Worm (Caenorhabditis elegans) whole organism, young adult: ENCODE data around the gene slc-17.7.
A peak's percentile ranks its signal among the peaks of the same experiment; 100 is the strongest.

Experiments
- B0019.2 ChIP-seq: fragments of 200-800 bp; sonication (Bioruptor generic); conservative IDR thresholded peaks from 2 replicates; pipeline ENCODE4 v1.3.6; 2022; ENCODE audit warnings: missing genetic modification reagents, missing genetic modification characterization, missing compliant biosample characterization
- B0261.1 ChIP-seq: sonication (generic microtip); optimal IDR thresholded peaks from 2 replicates; lab custom pipeline; 2016; ENCODE audit warnings: mild to moderate bottlenecking, missing genetic modification characterization, moderate library complexity, missing compliant biosample characterization
- C06A6.2 ChIP-seq: fragments of 200-800 bp; sonication (Bioruptor generic); conservative IDR thresholded peaks from 2 replicates; pipeline ENCODE4 v1.3.6; 2022; ENCODE audit warnings: missing genetic modification characterization, missing compliant biosample characterization
- D2030.7 ChIP-seq: fragments of 200-800 bp; sonication (Bioruptor generic); IDR thresholded peaks from 2 replicates; pipeline ENCODE4 v1.3.6; 2022; ENCODE audit warnings: missing genetic modification reagents, missing genetic modification characterization, missing compliant biosample characterization
- F23B12.7 ChIP-seq: sonication (generic microtip); optimal IDR thresholded peaks from 2 replicates; lab custom pipeline; 2017; ENCODE audit warnings: missing genetic modification characterization, mild to moderate bottlenecking, missing compliant biosample characterization, antibody characterized with exemption, moderate library complexity; ENCODE audit not compliant: insufficient read depth
- F39B2.1 ChIP-seq: fragments of 200-800 bp; sonication (Bioruptor generic); IDR thresholded peaks from 2 replicates; pipeline ENCODE4 v1.3.6; 2022; ENCODE audit warnings: missing genetic modification reagents, missing genetic modification characterization, missing compliant biosample characterization
- F52B5.7 ChIP-seq: sonication (generic microtip); optimal IDR thresholded peaks from 2 replicates; lab custom pipeline; 2016; ENCODE audit warnings: mild to moderate bottlenecking, missing genetic modification characterization, missing compliant biosample characterization
- Y53F4B.3 ChIP-seq: fragments of 200-800 bp; sonication (Bioruptor generic); IDR thresholded peaks from 2 replicates; pipeline ENCODE4 v1.3.6; 2022; ENCODE audit warnings: missing genetic modification reagents, missing genetic modification characterization, missing compliant biosample characterization
- Y67H2A.10 ChIP-seq: fragments of 200-800 bp; sonication (Bioruptor generic); conservative IDR thresholded peaks from 2 replicates; pipeline ENCODE4 v1.3.6; 2022; ENCODE audit warnings: missing genetic modification reagents, missing genetic modification characterization, missing compliant biosample characterization
- Y79H2A.3 ChIP-seq: fragments of 200-800 bp; sonication (Bioruptor generic); conservative IDR thresholded peaks from 2 replicates; pipeline ENCODE4 v1.3.6; 2022; ENCODE audit warnings: missing genetic modification reagents, missing genetic modification characterization, missing compliant biosample characterization
- ama-1 ChIP-seq, 3 experiments: fragments of 150-350 bp in 1 of 3; sonication (generic microtip) in 2 of 3; optimal IDR thresholded peaks; 2 replicates each; lab custom pipeline; 2014 to 2018; ENCODE audit warnings: missing biosample characterization in 2 of 3, missing genetic modification characterization in 2 of 3, missing genetic modification reagents in 2 of 3
- aptf-3 ChIP-seq: fragments of 200-800 bp; sonication (Bioruptor generic); IDR thresholded peaks from 2 replicates; pipeline ENCODE4 v1.3.6; 2022; ENCODE audit warnings: missing genetic modification characterization, missing compliant biosample characterization
- attf-5 ChIP-seq: fragments of 200-800 bp; sonication (Bioruptor generic); optimal IDR thresholded peaks from 2 replicates; lab custom pipeline; 2018; ENCODE audit warnings: mild to moderate bottlenecking, missing genetic modification characterization, missing compliant biosample characterization
- bed-2 ChIP-seq: fragments of 200-800 bp; sonication (Bioruptor generic); IDR thresholded peaks from 2 replicates; pipeline ENCODE4 v1.3.6; 2022; ENCODE audit warnings: missing genetic modification reagents, missing genetic modification characterization, missing compliant biosample characterization
- cebp-2 ChIP-seq: fragments of 200-800 bp; sonication (Bioruptor generic); IDR thresholded peaks from 2 replicates; pipeline ENCODE4 v1.3.6; 2022; ENCODE audit warnings: missing genetic modification characterization, missing compliant biosample characterization
- ceh-100 ChIP-seq: fragments of 200-800 bp; sonication (Bioruptor generic); IDR thresholded peaks from 2 replicates; pipeline ENCODE4 v1.3.6; 2022; ENCODE audit warnings: missing genetic modification reagents, missing genetic modification characterization, missing compliant biosample characterization
- ceh-27 ChIP-seq: fragments of 200-800 bp; sonication (Bioruptor generic); optimal IDR thresholded peaks from 2 replicates; lab custom pipeline; 2018; ENCODE audit warnings: mild to moderate bottlenecking, missing genetic modification characterization, moderate library complexity, missing compliant biosample characterization
- chd-7 ChIP-seq: sonication (generic microtip); optimal IDR thresholded peaks from 2 replicates; lab custom pipeline; 2016; ENCODE audit warnings: mild to moderate bottlenecking, missing genetic modification characterization, moderate library complexity, missing compliant biosample characterization
- die-1 ChIP-seq: sonication (generic microtip); optimal IDR thresholded peaks from 2 replicates; lab custom pipeline; 2016; ENCODE audit warnings: missing genotype, mild to moderate bottlenecking, missing genetic modification characterization, missing compliant biosample characterization
- dpl-1 ChIP-seq: fragments of 150-350 bp; optimal IDR thresholded peaks from 2 replicates; lab custom pipeline; 2014; ENCODE audit warnings: missing biosample characterization, missing genetic modification reagents, missing genetic modification characterization
- egrh-3 ChIP-seq: fragments of 200-800 bp; sonication (Bioruptor generic); IDR thresholded peaks from 2 replicates; pipeline ENCODE4 v1.3.6; 2022; ENCODE audit warnings: missing genetic modification reagents, missing genetic modification characterization, missing compliant biosample characterization
- gei-17 ChIP-seq: fragments of 200-800 bp; sonication (Bioruptor generic); optimal IDR thresholded peaks from 2 replicates; lab custom pipeline; 2018; ENCODE audit warnings: mild to moderate bottlenecking, missing genetic modification characterization, missing compliant biosample characterization
- him-1 ChIP-seq: sonication (generic microtip); optimal IDR thresholded peaks from 2 replicates; lab custom pipeline; 2016; ENCODE audit warnings: missing genotype, missing genetic modification reagents, missing genetic modification characterization, missing compliant biosample characterization
- hmg-1.2 ChIP-seq: fragments of 200-800 bp; sonication (Bioruptor generic); IDR thresholded peaks from 2 replicates; pipeline ENCODE4 v1.3.6; 2022; ENCODE audit warnings: missing genetic modification reagents, missing genetic modification characterization, missing compliant biosample characterization
- let-526 ChIP-seq: fragments of 200-800 bp; sonication (Bioruptor generic); IDR thresholded peaks from 2 replicates; pipeline ENCODE4 v1.3.6; 2022; ENCODE audit warnings: missing genetic modification reagents, missing genetic modification characterization, missing compliant biosample characterization
- let-607 ChIP-seq, 2 experiments: fragments of 200-800 bp in 1 of 2; sonication (Bioruptor generic) in 1 of 2; sonication (generic microtip) in 1 of 2; optimal IDR thresholded peaks; 2 replicates each; lab custom pipeline; 2016 to 2018; ENCODE audit warnings: mild to moderate bottlenecking in 2 of 2, missing compliant biosample characterization in 2 of 2, missing genetic modification characterization in 2 of 2, moderate library complexity in 2 of 2, missing genotype in 1 of 2
- lir-1 ChIP-seq: fragments of 200-800 bp; sonication (Bioruptor generic); conservative IDR thresholded peaks from 2 replicates; pipeline ENCODE4 v1.3.6; 2022; ENCODE audit warnings: missing genetic modification reagents, missing genetic modification characterization, missing compliant biosample characterization
- madf-6 ChIP-seq: fragments of 200-800 bp; sonication (Bioruptor generic); IDR thresholded peaks from 2 replicates; pipeline ENCODE4 v1.3.6; 2022; ENCODE audit warnings: missing genetic modification reagents, missing genetic modification characterization, missing compliant biosample characterization
- madf-8 ChIP-seq: fragments of 200-800 bp; sonication (Bioruptor generic); conservative IDR thresholded peaks from 2 replicates; pipeline ENCODE4 v1.3.6; 2022; ENCODE audit warnings: missing genetic modification reagents, missing genetic modification characterization, missing compliant biosample characterization
- mcd-1 ChIP-seq: fragments of 200-800 bp; sonication (Bioruptor generic); IDR thresholded peaks from 2 replicates; pipeline ENCODE4 v1.3.6; 2022; ENCODE audit warnings: missing genetic modification reagents, missing genetic modification characterization, missing compliant biosample characterization
- mxl-1 ChIP-seq: sonication (generic microtip); optimal IDR thresholded peaks from 2 replicates; lab custom pipeline; 2016; ENCODE audit warnings: missing genetic modification characterization, missing compliant biosample characterization
- nhr-27 ChIP-seq: fragments of 200-800 bp; sonication (Bioruptor generic); optimal IDR thresholded peaks from 2 replicates; lab custom pipeline; 2018; ENCODE audit warnings: mild to moderate bottlenecking, missing genetic modification characterization, moderate library complexity, missing compliant biosample characterization
- pbrm-1 ChIP-seq: fragments of 200-800 bp; sonication (Bioruptor generic); IDR thresholded peaks from 2 replicates; pipeline ENCODE4 v1.3.6; 2022; ENCODE audit warnings: missing genetic modification reagents, missing genetic modification characterization, missing compliant biosample characterization
- rpc-1 ChIP-seq, 2 experiments: fragments of 150-350 bp in 1 of 2; sonication (generic microtip) in 1 of 2; optimal IDR thresholded peaks; 2 replicates each; lab custom pipeline; 2014 to 2018; ENCODE audit warnings: missing biosample characterization in 1 of 2, missing genetic modification characterization in 1 of 2, missing genetic modification reagents in 1 of 2, missing genotype in 1 of 2
- sdz-38 ChIP-seq: sonication (generic microtip); optimal IDR thresholded peaks from 2 replicates; lab custom pipeline; 2016; ENCODE audit warnings: missing genotype, missing genetic modification characterization, missing compliant biosample characterization
- snpc-1.1 ChIP-seq: sonication (generic microtip); optimal IDR thresholded peaks from 2 replicates; lab custom pipeline; 2017; ENCODE audit warnings: missing genetic modification characterization, mild to moderate bottlenecking, missing compliant biosample characterization, antibody characterized with exemption, moderate library complexity, missing genotype, missing genetic modification reagents; ENCODE audit not compliant: insufficient read depth
- snpc-3.4 ChIP-seq: sonication (generic microtip); optimal IDR thresholded peaks from 2 replicates; lab custom pipeline; 2017; ENCODE audit warnings: missing genetic modification characterization, mild to moderate bottlenecking, missing compliant biosample characterization, antibody characterized with exemption, moderate library complexity, missing genotype, missing genetic modification reagents
- tlf-1 ChIP-seq: fragments of 200-800 bp; sonication (Bioruptor generic); optimal IDR thresholded peaks from 2 replicates; lab custom pipeline; 2018; ENCODE audit warnings: mild to moderate bottlenecking, missing genetic modification characterization, missing compliant biosample characterization
- ztf-18 ChIP-seq: sonication (generic microtip); optimal IDR thresholded peaks from 2 replicates; lab custom pipeline; 2016; ENCODE audit warnings: missing genotype, mild to moderate bottlenecking, missing genetic modification characterization, missing compliant biosample characterization
- ztf-22 ChIP-seq: fragments of 200-800 bp; sonication (Bioruptor generic); optimal IDR thresholded peaks from 2 replicates; lab custom pipeline; 2018; ENCODE audit warnings: mild to moderate bottlenecking, missing genetic modification characterization, moderate library complexity, missing compliant biosample characterization
- ztf-25 ChIP-seq: fragments of 200-800 bp; sonication (Bioruptor generic); IDR thresholded peaks from 2 replicates; pipeline ENCODE4 v1.3.6; 2022; ENCODE audit warnings: missing genetic modification reagents, missing genetic modification characterization, missing compliant biosample characterization

The slc-17.7 gene

DNA sequence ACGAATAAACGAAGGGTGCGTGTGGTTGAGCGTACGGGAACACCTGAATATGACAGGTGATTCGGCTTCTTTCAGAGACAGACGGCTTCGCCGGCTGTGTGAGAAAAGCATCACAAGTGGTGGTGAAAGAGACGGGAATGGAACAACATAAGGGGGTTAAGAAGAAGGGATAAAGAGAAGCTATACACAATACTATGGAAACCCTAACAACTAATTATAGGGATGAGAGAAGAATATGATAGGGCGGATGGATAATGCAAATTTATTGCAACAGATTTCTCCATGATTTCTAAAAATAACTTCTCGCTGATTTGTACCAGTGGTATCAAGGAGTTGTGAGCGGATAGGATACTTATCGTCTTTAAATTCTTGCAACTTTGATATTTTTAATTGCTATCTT lies 15.8 kb upstream of the slc-17.7 start, which contains the start of gene hlh-10:
TSS of gene hlh-10 (minus strand) at position 101 of the 400 bp plus-strand sequence.
- TF ChIP-seq B0261.1 (tag; lab: Kevin White, UChicago), result no peak
- TF ChIP-seq egrh-3 (GFP tag; lab: Robert Waterston, UW), result no peak
- TF ChIP-seq F52B5.7 (tag; lab: Kevin White, UChicago), result no peak
- no peak for TF ChIP-seq F23B12.7
- no peak for TF ChIP-seq ama-1 (optimal IDR thresholded peaks at IDR 0.05; lab: Kevin White, UChicago)
- no peak for TF ChIP-seq ama-1 (GFP tag; optimal IDR thresholded peaks at IDR 0.05; lab: Kevin White, UChicago)
- TF ChIP-seq let-607 (tag; optimal IDR thresholded peaks at IDR 0.05; lab: Kevin White, UChicago), result no peak
- no peak for TF ChIP-seq lir-1 (GFP tag; lab: Robert Waterston, UW)
- TF ChIP-seq tlf-1 (GFP tag; lab: Kevin White, UChicago), result no peak
- no peak for TF ChIP-seq pbrm-1 (GFP tag; lab: Robert Waterston, UW)
- TF ChIP-seq bed-2 (GFP tag; lab: Robert Waterston, UW), result no peak

DNA sequence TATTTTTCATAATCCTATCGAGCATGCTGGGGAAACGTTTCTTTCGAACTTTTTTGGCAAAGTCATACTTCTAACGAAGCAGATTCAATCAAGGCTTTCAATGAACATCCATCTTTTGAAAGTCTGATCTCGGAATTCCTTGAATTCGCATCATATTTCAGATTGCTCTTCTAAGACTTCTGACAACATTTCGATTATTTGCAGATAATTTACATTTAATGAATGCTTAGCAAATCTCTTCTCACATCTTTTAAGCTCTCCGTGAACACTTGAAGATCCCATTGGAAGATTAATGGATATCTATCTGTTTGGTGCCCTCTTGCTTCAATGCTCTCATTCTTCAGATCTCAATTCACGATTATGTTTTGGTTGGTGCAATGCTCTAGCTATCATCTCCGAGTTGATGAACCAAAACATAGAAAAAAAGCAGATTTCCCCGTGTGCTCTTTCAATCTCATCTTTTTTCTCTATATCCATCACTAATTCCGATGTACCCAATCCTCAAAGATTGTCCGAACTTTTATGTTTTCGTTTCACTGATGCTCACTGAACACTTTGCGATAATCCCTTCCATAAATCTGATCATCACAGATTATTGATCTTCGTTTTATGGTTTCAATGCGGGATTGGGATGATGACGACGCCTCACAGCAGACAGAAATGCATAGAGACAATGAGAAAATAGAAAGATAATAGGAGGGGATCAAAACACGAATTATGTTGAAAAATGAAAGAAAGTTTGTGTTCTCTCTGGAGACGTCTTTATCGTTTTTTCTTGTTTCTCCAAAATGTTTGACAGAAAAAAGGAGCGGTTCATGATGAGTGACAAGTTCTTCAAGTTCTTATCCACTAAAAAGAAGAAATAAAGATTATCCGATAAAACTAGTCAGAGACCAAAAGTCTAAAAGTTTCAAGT lies 8.1 kb upstream of the slc-17.7 start:
- no peak for TF ChIP-seq B0019.2 (GFP tag; lab: Robert Waterston, UW)
- no peak for TF ChIP-seq lir-1 (GFP tag; lab: Robert Waterston, UW)
- no peak for TF ChIP-seq rpc-1 (optimal IDR thresholded peaks at IDR 0.05; lab: Kevin White, UChicago)
- no peak for TF ChIP-seq rpc-1 (tag; optimal IDR thresholded peaks at IDR 0.05; lab: Kevin White, UChicago)
- no peak for TF ChIP-seq Y53F4B.3 (GFP tag; lab: Robert Waterston, UW)
- no peak for TF ChIP-seq cebp-2 (GFP tag; lab: Robert Waterston, UW)
- no peak for TF ChIP-seq ztf-18 (tag; lab: Kevin White, UChicago)
- TF ChIP-seq nhr-27 (tag; lab: Kevin White, UChicago), result no peak
- TF ChIP-seq madf-6 (GFP tag; lab: Robert Waterston, UW), result no peak
- TF ChIP-seq snpc-1.1 (tag; lab: Kevin White, UChicago), result no peak
- TF ChIP-seq C06A6.2 (GFP tag; lab: Robert Waterston, UW), result no peak
- no peak for TF ChIP-seq chd-7 (tag; lab: Kevin White, UChicago)
- TF ChIP-seq Y67H2A.10 (GFP tag; lab: Robert Waterston, UW), result no peak

DNA sequence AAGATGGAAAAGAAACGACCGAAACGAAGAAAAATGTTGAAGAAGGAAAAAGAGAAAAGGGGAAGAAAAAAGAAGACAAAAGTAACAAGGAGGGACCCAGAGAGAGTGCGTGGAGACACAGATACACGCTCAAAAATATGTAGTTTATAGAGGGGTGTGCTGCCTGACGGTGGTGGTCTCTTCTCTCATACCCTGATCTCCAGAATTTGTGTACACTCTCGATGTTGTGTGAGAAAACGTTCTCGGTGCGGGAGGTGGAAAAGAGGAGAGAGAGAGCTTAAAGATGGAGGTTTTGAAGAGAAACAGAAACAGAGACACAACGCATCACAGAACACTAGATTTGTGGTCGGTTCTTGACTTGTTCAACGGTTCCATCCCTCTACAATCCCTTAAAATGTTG lies 7.3 kb upstream of the slc-17.7 start:
- TF ChIP-seq aptf-3 (GFP tag; lab: Robert Waterston, UW) (no peak), ceh-27 (GFP tag; lab: Kevin White, UChicago) (peak; percentile 81), madf-8 (GFP tag; lab: Robert Waterston, UW) (no peak), mxl-1 (tag; lab: Kevin White, UChicago) (no peak), let-526 (GFP tag; lab: Robert Waterston, UW) (no peak), Y79H2A.3 (no peak), F39B2.1 (GFP tag; lab: Robert Waterston, UW) (no peak), mcd-1 (no peak), dpl-1 (no peak), snpc-1.1 (tag; lab: Kevin White, UChicago) (no peak), ztf-25 (GFP tag; lab: Robert Waterston, UW) (no peak), sdz-38 (no peak), gei-17 (GFP tag; lab: Kevin White, UChicago) (no peak), hmg-1.2 (peak; percentile 66; the same call in 1 of the 2 replicates), D2030.7 (no peak), ceh-100 (no peak), B0019.2 (GFP tag; lab: Robert Waterston, UW) (no peak), die-1 (no peak), snpc-3.4 (tag; lab: Kevin White, UChicago) (no peak), him-1 (no peak), C06A6.2 (GFP tag; lab: Robert Waterston, UW) (no peak), ztf-18 (tag; lab: Kevin White, UChicago) (no peak), ztf-22 (no peak), attf-5 (GFP tag; lab: Kevin White, UChicago) (no peak)
